Fruit fly (Drosophila melanogaster) S2 (cell line): ENCODE measurements around the gene Hex-t2.

Experiments
- CG8478 ChIP-seq: fragments of >200 bp; optimal IDR thresholded peaks from 2 replicates; lab custom pipeline; 2018
- CTCF ChIP-seq, 2 experiments: fragments of >200 bp; optimal IDR thresholded peaks; 2 replicates each; lab custom pipeline; 2018

DNA sequence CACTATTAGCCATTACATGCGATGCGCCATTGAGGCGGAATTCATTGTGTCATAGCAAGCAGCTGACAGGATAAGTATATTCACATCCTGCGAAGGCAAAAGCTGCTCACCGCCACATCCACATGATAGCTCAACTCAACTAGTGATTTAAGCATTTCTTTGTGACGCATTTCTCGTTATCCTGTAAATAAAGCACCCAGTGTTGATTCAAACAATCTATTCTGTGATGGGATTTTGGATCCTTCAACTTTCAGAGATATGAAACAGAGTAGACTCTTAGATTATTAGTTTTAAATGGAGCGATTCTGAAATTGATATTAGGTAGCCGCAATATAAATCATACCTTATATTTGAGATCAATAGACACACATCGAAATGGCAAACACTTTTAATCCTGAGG lies 1.7 kb upstream of the Hex-t2 start, which contains the start of gene Hex-t1:
- TF ChIP-seq CTCF (optimal IDR thresholded peaks at IDR 0.05; lab: Kevin White, UChicago) (no peak), CG8478 (lab: Kevin White, UChicago) (no peak)
